Worm (Caenorhabditis elegans): ENCODE results near the gene rpn-5.

ce11 chrII:4663186-4663585 is 35.0 kb downstream of the rpn-5 start, which contains the start of gene T05A7.12:
- TF ChIP-seq him-1 (tag; optimal IDR thresholded peaks at IDR 0.05) = no peak
- no peak for TF ChIP-seq W03F9.2 (tag; optimal IDR thresholded peaks at IDR 0.05)
- no peak for TF ChIP-seq dao-5 (tag; optimal IDR thresholded peaks at IDR 0.05)
